Worm (Caenorhabditis elegans) whole organism, young adult: Measurements from ENCODE around the gene Y43D4A.6.
A peak's percentile ranks its signal among the peaks of the same experiment; 100 is the strongest.

Source experiments
- B0035.1 ChIP-seq: sonication (generic microtip); optimal IDR thresholded peaks from 2 replicates; lab custom pipeline; 2016; ENCODE audit warnings: missing genetic modification characterization, mild to moderate bottlenecking, missing compliant biosample characterization, missing genotype, missing genetic modification reagents
- F33H1.4 ChIP-seq: fragments of 200-800 bp; sonication (Bioruptor generic); IDR thresholded peaks from 2 replicates; pipeline ENCODE4 v1.3.6; 2022; ENCODE audit warnings: missing genetic modification reagents, missing genetic modification characterization, missing compliant biosample characterization
- Y95B8A.8 ChIP-seq: fragments of 200-800 bp; sonication (Bioruptor generic); IDR thresholded peaks from 2 replicates; pipeline ENCODE4 v1.3.6; 2022; ENCODE audit warnings: missing genetic modification reagents, missing genetic modification characterization, missing compliant biosample characterization
- akir-1 ChIP-seq: fragments of 200-800 bp; sonication (Bioruptor generic); optimal IDR thresholded peaks from 2 replicates; lab custom pipeline; 2018; ENCODE audit warnings: mild to moderate bottlenecking, missing genetic modification characterization, moderate library complexity, missing compliant biosample characterization
- aptf-2 ChIP-seq: fragments of 200-800 bp; sonication (Bioruptor generic); conservative IDR thresholded peaks from 2 replicates; pipeline ENCODE4 v1.3.6; 2022; ENCODE audit warnings: missing genetic modification reagents, missing genetic modification characterization, missing compliant biosample characterization
- athp-1 ChIP-seq: sonication (generic microtip); optimal IDR thresholded peaks from 2 replicates; lab custom pipeline; 2017; ENCODE audit warnings: mild to moderate bottlenecking, missing genetic modification characterization, missing compliant biosample characterization
- attf-6 ChIP-seq: fragments of 200-800 bp; sonication (Bioruptor generic); IDR thresholded peaks from 2 replicates; pipeline ENCODE4 v1.3.6; 2022; ENCODE audit warnings: missing genetic modification reagents, missing genetic modification characterization, missing compliant biosample characterization
- bed-2 ChIP-seq: fragments of 200-800 bp; sonication (Bioruptor generic); IDR thresholded peaks from 2 replicates; pipeline ENCODE4 v1.3.6; 2022; ENCODE audit warnings: missing genetic modification reagents, missing genetic modification characterization, missing compliant biosample characterization
- ceh-27 ChIP-seq: fragments of 200-800 bp; sonication (Bioruptor generic); optimal IDR thresholded peaks from 2 replicates; lab custom pipeline; 2018; ENCODE audit warnings: mild to moderate bottlenecking, missing genetic modification characterization, moderate library complexity, missing compliant biosample characterization
- die-1 ChIP-seq: sonication (generic microtip); optimal IDR thresholded peaks from 2 replicates; lab custom pipeline; 2016; ENCODE audit warnings: missing genotype, mild to moderate bottlenecking, missing genetic modification characterization, missing compliant biosample characterization
- dpl-1 ChIP-seq: fragments of 150-350 bp; optimal IDR thresholded peaks from 2 replicates; lab custom pipeline; 2014; ENCODE audit warnings: missing biosample characterization, missing genetic modification reagents, missing genetic modification characterization
- egl-18 ChIP-seq: fragments of 200-800 bp; sonication (Bioruptor generic); IDR thresholded peaks from 2 replicates; pipeline ENCODE4 v1.3.6; 2022; ENCODE audit warnings: missing genetic modification reagents, missing genetic modification characterization, missing compliant biosample characterization
- egrh-3 ChIP-seq: fragments of 200-800 bp; sonication (Bioruptor generic); IDR thresholded peaks from 2 replicates; pipeline ENCODE4 v1.3.6; 2022; ENCODE audit warnings: missing genetic modification reagents, missing genetic modification characterization, missing compliant biosample characterization
- ekl-4 ChIP-seq: fragments of 200-800 bp; sonication (Bioruptor generic); IDR thresholded peaks from 2 replicates; pipeline ENCODE4 v1.3.6; 2022; ENCODE audit warnings: missing genetic modification reagents, missing genetic modification characterization, missing compliant biosample characterization
- ets-4 ChIP-seq: fragments of 200-800 bp; sonication (Bioruptor generic); optimal IDR thresholded peaks from 2 replicates; lab custom pipeline; 2018; ENCODE audit warnings: mild to moderate bottlenecking, missing genetic modification characterization, missing compliant biosample characterization
- hmg-1.2 ChIP-seq: fragments of 200-800 bp; sonication (Bioruptor generic); IDR thresholded peaks from 2 replicates; pipeline ENCODE4 v1.3.6; 2022; ENCODE audit warnings: missing genetic modification reagents, missing genetic modification characterization, missing compliant biosample characterization
- let-607 ChIP-seq, 2 experiments: fragments of 200-800 bp in 1 of 2; sonication (Bioruptor generic) in 1 of 2; sonication (generic microtip) in 1 of 2; optimal IDR thresholded peaks; 2 replicates each; lab custom pipeline; 2016 to 2018; ENCODE audit warnings: mild to moderate bottlenecking in 2 of 2, missing compliant biosample characterization in 2 of 2, missing genetic modification characterization in 2 of 2, moderate library complexity in 2 of 2, missing genotype in 1 of 2
- lir-1 ChIP-seq: fragments of 200-800 bp; sonication (Bioruptor generic); conservative IDR thresholded peaks from 2 replicates; pipeline ENCODE4 v1.3.6; 2022; ENCODE audit warnings: missing genetic modification reagents, missing genetic modification characterization, missing compliant biosample characterization
- mxl-1 ChIP-seq: sonication (generic microtip); optimal IDR thresholded peaks from 2 replicates; lab custom pipeline; 2016; ENCODE audit warnings: missing genetic modification characterization, missing compliant biosample characterization
- nfyb-1 ChIP-seq: fragments of 200-800 bp; sonication (Bioruptor generic); IDR thresholded peaks from 2 replicates; pipeline ENCODE4 v1.3.6; 2022; ENCODE audit warnings: missing genetic modification reagents, missing genetic modification characterization, missing compliant biosample characterization
- nhr-120 ChIP-seq: fragments of 200-800 bp; sonication (Bioruptor generic); IDR thresholded peaks from 2 replicates; pipeline ENCODE4 v1.3.6; 2022; ENCODE audit warnings: missing genetic modification characterization, missing compliant biosample characterization
- nhr-179 ChIP-seq: sonication (generic microtip); optimal IDR thresholded peaks from 2 replicates; lab custom pipeline; 2016; ENCODE audit warnings: mild to moderate bottlenecking, missing genetic modification characterization, missing compliant biosample characterization
- nhr-27 ChIP-seq: fragments of 200-800 bp; sonication (Bioruptor generic); optimal IDR thresholded peaks from 2 replicates; lab custom pipeline; 2018; ENCODE audit warnings: mild to moderate bottlenecking, missing genetic modification characterization, moderate library complexity, missing compliant biosample characterization
- rcor-1 ChIP-seq: fragments of 200-800 bp; sonication (Bioruptor generic); IDR thresholded peaks from 2 replicates; pipeline ENCODE4 v1.3.6; 2022; ENCODE audit warnings: missing genetic modification reagents, missing genetic modification characterization, missing compliant biosample characterization
- sea-2 ChIP-seq: fragments of 200-800 bp; sonication (Bioruptor generic); IDR thresholded peaks from 2 replicates; pipeline ENCODE4 v1.3.6; 2022; ENCODE audit warnings: missing genetic modification characterization, missing compliant biosample characterization
- snpc-1.1 ChIP-seq: sonication (generic microtip); optimal IDR thresholded peaks from 2 replicates; lab custom pipeline; 2017; ENCODE audit warnings: missing genetic modification characterization, mild to moderate bottlenecking, missing compliant biosample characterization, antibody characterized with exemption, moderate library complexity, missing genotype, missing genetic modification reagents; ENCODE audit not compliant: insufficient read depth
- snpc-4 ChIP-seq, 5 experiments: fragments of 150-350 bp in 1 of 5; sonication (generic microtip) in 4 of 5; optimal IDR thresholded peaks; 2 replicates each; lab custom pipeline; 2014 to 2018; ENCODE audit warnings: missing genetic modification characterization in 5 of 5, missing biosample characterization in 3 of 5, antibody characterized with exemption in 2 of 5, mild to moderate bottlenecking in 2 of 5, missing compliant biosample characterization in 2 of 5, missing genotype in 2 of 5, moderate library complexity in 2 of 5, missing genetic modification reagents in 1 of 5
- somi-1 ChIP-seq: fragments of 200-800 bp; sonication (Bioruptor generic); optimal IDR thresholded peaks from 2 replicates; lab custom pipeline; 2018; ENCODE audit warnings: mild to moderate bottlenecking, missing genetic modification characterization, missing compliant biosample characterization
- tbp1 ChIP-seq: fragments of 200-800 bp; sonication (Bioruptor generic); optimal IDR thresholded peaks from 2 replicates; lab custom pipeline; 2018; ENCODE audit warnings: mild to moderate bottlenecking, missing genetic modification characterization, missing compliant biosample characterization
- tlf-1 ChIP-seq: fragments of 200-800 bp; sonication (Bioruptor generic); optimal IDR thresholded peaks from 2 replicates; lab custom pipeline; 2018; ENCODE audit warnings: mild to moderate bottlenecking, missing genetic modification characterization, missing compliant biosample characterization
- unc-130 ChIP-seq: sonication (generic microtip); optimal IDR thresholded peaks from 2 replicates; lab custom pipeline; 2016; ENCODE audit warnings: missing genetic modification reagents, missing genetic modification characterization, missing compliant biosample characterization
- zim-3 ChIP-seq: sonication (generic microtip); optimal IDR thresholded peaks from 2 replicates; lab custom pipeline; 2017; ENCODE audit warnings: mild to moderate bottlenecking, missing genetic modification characterization, moderate library complexity, missing compliant biosample characterization
- ztf-22 ChIP-seq: fragments of 200-800 bp; sonication (Bioruptor generic); optimal IDR thresholded peaks from 2 replicates; lab custom pipeline; 2018; ENCODE audit warnings: mild to moderate bottlenecking, missing genetic modification characterization, moderate library complexity, missing compliant biosample characterization
- ztf-26 ChIP-seq: sonication (generic microtip); optimal IDR thresholded peaks from 2 replicates; lab custom pipeline; 2017; ENCODE audit warnings: missing genetic modification characterization, missing compliant biosample characterization
- ztf-3 ChIP-seq: fragments of 200-800 bp; sonication (Bioruptor generic); optimal IDR thresholded peaks from 2 replicates; lab custom pipeline; 2018; ENCODE audit warnings: mild to moderate bottlenecking, missing genetic modification characterization, missing compliant biosample characterization

The Y43D4A.6 gene

DNA sequence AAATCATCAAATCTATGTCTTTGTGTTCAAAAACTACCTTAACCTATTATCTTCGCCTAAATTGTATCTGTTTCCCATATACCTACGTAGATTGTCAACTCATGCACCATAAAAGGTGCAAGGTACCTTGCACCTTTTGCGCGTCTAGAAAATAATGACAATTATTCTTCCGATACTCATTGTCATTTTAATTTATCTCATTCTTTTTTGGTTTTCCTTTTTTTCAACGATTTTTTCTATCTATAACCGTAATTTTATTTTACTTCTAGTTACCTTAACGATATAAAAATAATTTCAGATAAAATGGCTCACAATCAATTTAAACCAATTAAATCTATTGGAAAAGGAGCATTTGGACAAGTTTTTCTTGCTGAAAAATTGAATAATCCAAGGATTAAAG lies at the start of gene Y43D4A.6:
Gene Y43D4A.6, plus strand, starts transcription at position 301 of the 400 bp plus-strand sequence.
- no peak for TF ChIP-seq ceh-27 (GFP tag; lab: Kevin White, UChicago)
- TF ChIP-seq lir-1 (GFP tag; lab: Robert Waterston, UW), result no peak
- no peak for TF ChIP-seq ztf-26 (tag; lab: Kevin White, UChicago)
- TF ChIP-seq snpc-4 (GFP tag; optimal IDR thresholded peaks at IDR 0.05; lab: Kevin White, UChicago), result no peak
- no peak for TF ChIP-seq snpc-4 (tag; optimal IDR thresholded peaks at IDR 0.05; lab: Kevin White, UChicago)
- TF ChIP-seq Y95B8A.8 (GFP tag; lab: Robert Waterston, UW), result no peak
- no peak for TF ChIP-seq ztf-3 (GFP tag; lab: Kevin White, UChicago)

DNA sequence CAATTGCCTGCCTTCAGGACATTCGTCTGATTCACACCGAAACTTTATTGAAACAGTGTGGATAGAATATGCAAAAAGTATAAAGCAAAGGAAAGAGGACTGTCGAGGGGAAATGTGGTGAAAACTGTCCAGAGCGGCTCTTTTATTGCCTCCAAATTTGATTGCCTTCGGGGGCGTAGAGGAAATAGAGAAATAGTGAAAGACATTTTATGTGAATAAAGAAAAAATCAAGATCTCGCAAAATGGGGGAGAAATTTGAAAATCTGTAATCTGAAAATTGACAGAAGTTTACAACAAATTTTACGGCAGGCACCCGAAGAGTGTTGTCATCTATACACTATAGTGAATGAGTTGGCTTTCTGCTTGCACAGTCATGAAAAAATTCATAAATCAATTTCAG lies 46.4 kb upstream of the Y43D4A.6 start, which contains the start of gene Y51H4A.24:
Gene Y51H4A.24, minus strand, starts transcription at position 101 of the 400 bp plus-strand sequence.
- TF ChIP-seq Y95B8A.8 (GFP tag; lab: Robert Waterston, UW) (no peak), egl-18 (no peak), snpc-1.1 (no peak), ztf-22 (GFP tag; lab: Kevin White, UChicago) (no peak), tlf-1 (GFP tag; lab: Kevin White, UChicago) (no peak), lir-1 (GFP tag; lab: Robert Waterston, UW) (no peak), ztf-3 (GFP tag; lab: Kevin White, UChicago) (no peak), somi-1 (GFP tag; lab: Kevin White, UChicago) (no peak), athp-1 (tag; lab: Kevin White, UChicago) (no peak), rcor-1 (GFP tag; lab: Robert Waterston, UW) (no peak), ets-4 (GFP tag; lab: Kevin White, UChicago) (no peak), F33H1.4 (GFP tag; lab: Robert Waterston, UW) (no peak), nhr-179 (tag; lab: Kevin White, UChicago) (no peak), egrh-3 (GFP tag; lab: Robert Waterston, UW) (no peak), aptf-2 (GFP tag; lab: Robert Waterston, UW) (no peak)

DNA sequence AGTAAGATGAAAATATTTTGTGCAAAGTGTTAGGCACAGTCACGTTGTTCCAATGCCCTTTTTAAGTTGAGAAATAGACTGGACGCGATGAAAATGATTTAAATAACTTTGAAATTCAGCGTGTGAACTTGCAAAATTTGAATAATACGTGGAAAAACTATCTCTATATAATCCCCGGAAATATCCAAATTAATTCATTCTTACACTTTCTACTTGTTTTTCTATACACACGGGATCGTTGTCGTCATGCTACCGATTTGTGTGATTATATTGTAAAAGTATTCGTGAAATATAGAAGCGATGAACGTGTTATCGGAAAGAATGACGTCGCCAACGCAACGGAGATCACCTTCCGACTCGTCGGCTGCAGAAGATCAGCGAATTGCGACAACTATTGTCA lies 43.6 kb upstream of the Y43D4A.6 start, which contains the start of gene Y43D4A.1:
Gene Y43D4A.1, plus strand, starts transcription at position 301 of the 400 bp plus-strand sequence.
- TF ChIP-seq akir-1, result no peak
- TF ChIP-seq die-1 (tag; lab: Kevin White, UChicago), result no peak
- TF ChIP-seq sea-2 (GFP tag; lab: Robert Waterston, UW), result no peak
- no peak for TF ChIP-seq mxl-1 (tag; lab: Kevin White, UChicago)
- no peak for TF ChIP-seq nfyb-1
- no peak for TF ChIP-seq nhr-27 (tag; lab: Kevin White, UChicago)
- TF ChIP-seq let-607 (tag; optimal IDR thresholded peaks at IDR 0.05; lab: Kevin White, UChicago), result no peak
- TF ChIP-seq F33H1.4 (GFP tag; lab: Robert Waterston, UW), result no peak
- TF ChIP-seq zim-3 (tag; lab: Kevin White, UChicago), result no peak
- TF ChIP-seq B0035.1 (tag; lab: Kevin White, UChicago), result no peak
- no peak for TF ChIP-seq tbp1 (GFP tag; lab: Kevin White, UChicago)
- TF ChIP-seq nhr-120 (GFP tag; lab: Robert Waterston, UW), result no peak
- no peak for TF ChIP-seq dpl-1 (GFP tag; lab: Kevin White, UChicago)

DNA sequence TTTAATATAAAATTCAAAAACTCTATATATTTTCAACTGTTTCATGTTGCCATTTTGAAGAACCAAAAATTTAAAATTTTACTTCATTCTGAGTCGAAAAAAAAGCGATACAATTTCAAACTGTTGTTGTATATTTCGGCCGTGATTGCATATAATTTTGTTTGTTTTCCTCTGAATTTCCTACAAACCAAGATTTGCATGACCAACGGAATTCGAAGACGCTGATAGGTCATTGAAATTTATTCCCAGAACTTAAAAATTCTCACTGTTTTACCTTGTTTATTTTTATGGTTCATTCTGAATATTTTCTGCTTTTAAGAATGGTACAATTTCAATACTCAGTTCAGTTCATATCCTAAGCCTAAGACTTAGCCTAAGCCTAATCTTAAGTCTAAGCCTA lies 36.0 kb upstream of the Y43D4A.6 start:
- TF ChIP-seq bed-2 (GFP tag; lab: Robert Waterston, UW) (no peak), ekl-4 (GFP tag; lab: Robert Waterston, UW) (no peak), attf-6 (GFP tag; lab: Robert Waterston, UW) (peak; percentile 58; the same call in 1 of the 2 replicates), unc-130 (GFP tag; lab: Kevin White, UChicago) (no peak), egl-18 (no peak), Y95B8A.8 (GFP tag; lab: Robert Waterston, UW) (no peak), hmg-1.2 (GFP tag; lab: Robert Waterston, UW) (no peak), snpc-4 (GFP tag; optimal IDR thresholded peaks at IDR 0.05; lab: Kevin White, UChicago) (no peak), snpc-4 (tag; optimal IDR thresholded peaks at IDR 0.05; lab: Kevin White, UChicago) (peak in 2 of 4 experiments; percentile 25 to 39)
